Worm (Caenorhabditis elegans) whole organism, young adult: Measurements from ENCODE around the gene C48B4.12.

Experiments
- B0035.1 ChIP-seq: sonication (generic microtip); optimal IDR thresholded peaks from 2 replicates; lab custom pipeline; 2016; ENCODE audit warnings: missing genetic modification characterization, mild to moderate bottlenecking, missing compliant biosample characterization, missing genotype, missing genetic modification reagents
- B0336.3 ChIP-seq: fragments of 200-800 bp; sonication (Bioruptor generic); IDR thresholded peaks from 2 replicates; pipeline ENCODE4 v1.3.6; 2022; ENCODE audit warnings: missing genetic modification characterization, missing compliant biosample characterization
- C06A6.2 ChIP-seq: fragments of 200-800 bp; sonication (Bioruptor generic); conservative IDR thresholded peaks from 2 replicates; pipeline ENCODE4 v1.3.6; 2022; ENCODE audit warnings: missing genetic modification characterization, missing compliant biosample characterization
- D2030.7 ChIP-seq: fragments of 200-800 bp; sonication (Bioruptor generic); IDR thresholded peaks from 2 replicates; pipeline ENCODE4 v1.3.6; 2022; ENCODE audit warnings: missing genetic modification reagents, missing genetic modification characterization, missing compliant biosample characterization
- F33H1.4 ChIP-seq: fragments of 200-800 bp; sonication (Bioruptor generic); IDR thresholded peaks from 2 replicates; pipeline ENCODE4 v1.3.6; 2022; ENCODE audit warnings: missing genetic modification reagents, missing genetic modification characterization, missing compliant biosample characterization
- F49E8.2 ChIP-seq: sonication (generic microtip); optimal IDR thresholded peaks from 3 replicates; lab custom pipeline; 2017; ENCODE audit warnings: missing genetic modification characterization, mild to moderate bottlenecking, missing compliant biosample characterization, antibody characterized with exemption, moderate library complexity; ENCODE audit not compliant: insufficient read depth
- F52B5.7 ChIP-seq: sonication (generic microtip); optimal IDR thresholded peaks from 2 replicates; lab custom pipeline; 2016; ENCODE audit warnings: mild to moderate bottlenecking, missing genetic modification characterization, missing compliant biosample characterization
- Y79H2A.3 ChIP-seq: fragments of 200-800 bp; sonication (Bioruptor generic); conservative IDR thresholded peaks from 2 replicates; pipeline ENCODE4 v1.3.6; 2022; ENCODE audit warnings: missing genetic modification reagents, missing genetic modification characterization, missing compliant biosample characterization
- ZK185.1 ChIP-seq: sonication (generic microtip); optimal IDR thresholded peaks from 2 replicates; lab custom pipeline; 2016; ENCODE audit warnings: mild to moderate bottlenecking, missing genetic modification characterization, missing compliant biosample characterization; ENCODE audit not compliant: poor library complexity, severe bottlenecking
- akir-1 ChIP-seq: fragments of 200-800 bp; sonication (Bioruptor generic); optimal IDR thresholded peaks from 2 replicates; lab custom pipeline; 2018; ENCODE audit warnings: mild to moderate bottlenecking, missing genetic modification characterization, moderate library complexity, missing compliant biosample characterization
- aptf-2 ChIP-seq: fragments of 200-800 bp; sonication (Bioruptor generic); conservative IDR thresholded peaks from 2 replicates; pipeline ENCODE4 v1.3.6; 2022; ENCODE audit warnings: missing genetic modification reagents, missing genetic modification characterization, missing compliant biosample characterization
- athp-1 ChIP-seq: sonication (generic microtip); optimal IDR thresholded peaks from 2 replicates; lab custom pipeline; 2017; ENCODE audit warnings: mild to moderate bottlenecking, missing genetic modification characterization, missing compliant biosample characterization
- attf-6 ChIP-seq: fragments of 200-800 bp; sonication (Bioruptor generic); IDR thresholded peaks from 2 replicates; pipeline ENCODE4 v1.3.6; 2022; ENCODE audit warnings: missing genetic modification reagents, missing genetic modification characterization, missing compliant biosample characterization
- cebp-1 ChIP-seq, 2 experiments: fragments of 200-800 bp in 1 of 2; sonication (Bioruptor generic) in 1 of 2; sonication (generic microtip) in 1 of 2; IDR thresholded peaks in 1 of 2; optimal IDR thresholded peaks in 1 of 2; 2 replicates each; pipeline versions ENCODE4 v1.3.6 to Lab custom; 2017 to 2022; ENCODE audit warnings: missing compliant biosample characterization in 2 of 2, missing genetic modification characterization in 2 of 2, mild to moderate bottlenecking in 1 of 2, missing genetic modification reagents in 1 of 2, moderate library complexity in 1 of 2
- die-1 ChIP-seq: sonication (generic microtip); optimal IDR thresholded peaks from 2 replicates; lab custom pipeline; 2016; ENCODE audit warnings: missing genotype, mild to moderate bottlenecking, missing genetic modification characterization, missing compliant biosample characterization
- dox-1 ChIP-seq: fragments of 200-800 bp; sonication (Bioruptor generic); IDR thresholded peaks from 2 replicates; pipeline ENCODE4 v1.3.6; 2022; ENCODE audit warnings: missing genetic modification reagents, missing genetic modification characterization, missing compliant biosample characterization
- dpff-1 ChIP-seq: sonication (generic microtip); optimal IDR thresholded peaks from 2 replicates; lab custom pipeline; 2017; ENCODE audit warnings: mild to moderate bottlenecking, missing genetic modification characterization, missing compliant biosample characterization
- dpl-1 ChIP-seq: fragments of 150-350 bp; optimal IDR thresholded peaks from 2 replicates; lab custom pipeline; 2014; ENCODE audit warnings: missing biosample characterization, missing genetic modification reagents, missing genetic modification characterization
- efl-1 ChIP-seq: fragments of 150-350 bp; optimal IDR thresholded peaks from 2 replicates; lab custom pipeline; 2014; ENCODE audit warnings: missing biosample characterization, missing genetic modification reagents, missing genetic modification characterization
- egl-44 ChIP-seq: fragments of 200-800 bp; sonication (Bioruptor generic); IDR thresholded peaks from 2 replicates; pipeline ENCODE4 v1.3.6; 2022; ENCODE audit warnings: missing genetic modification reagents, missing genetic modification characterization, missing compliant biosample characterization
- lag-1 ChIP-seq: fragments of 200-800 bp; sonication (Bioruptor generic); IDR thresholded peaks from 2 replicates; pipeline ENCODE4 v1.3.6; 2022; ENCODE audit warnings: missing genetic modification reagents, missing genetic modification characterization, missing compliant biosample characterization
- lin-35 ChIP-seq, 3 experiments: fragments of 150-350 bp in 2 of 3; sonication (generic microtip) in 1 of 3; optimal IDR thresholded peaks; 2 replicates each; lab custom pipeline; 2014 to 2018; ENCODE audit warnings: missing biosample characterization in 3 of 3, missing genetic modification characterization in 3 of 3, missing genetic modification reagents in 3 of 3
- lin-54 ChIP-seq: fragments of 200-800 bp; sonication (Bioruptor generic); optimal IDR thresholded peaks from 2 replicates; lab custom pipeline; 2018; ENCODE audit warnings: mild to moderate bottlenecking, missing genetic modification characterization, missing compliant biosample characterization
- lsl-1 ChIP-seq: fragments of 200-800 bp; sonication (Bioruptor generic); optimal IDR thresholded peaks from 2 replicates; lab custom pipeline; 2018; ENCODE audit warnings: mild to moderate bottlenecking, missing genetic modification characterization, moderate library complexity, missing compliant biosample characterization
- madf-10 ChIP-seq: sonication (generic microtip); optimal IDR thresholded peaks from 2 replicates; lab custom pipeline; 2016; ENCODE audit warnings: mild to moderate bottlenecking, missing genetic modification characterization, missing compliant biosample characterization
- madf-6 ChIP-seq: fragments of 200-800 bp; sonication (Bioruptor generic); IDR thresholded peaks from 2 replicates; pipeline ENCODE4 v1.3.6; 2022; ENCODE audit warnings: missing genetic modification reagents, missing genetic modification characterization, missing compliant biosample characterization
- madf-8 ChIP-seq: fragments of 200-800 bp; sonication (Bioruptor generic); conservative IDR thresholded peaks from 2 replicates; pipeline ENCODE4 v1.3.6; 2022; ENCODE audit warnings: missing genetic modification reagents, missing genetic modification characterization, missing compliant biosample characterization
- mcd-1 ChIP-seq: fragments of 200-800 bp; sonication (Bioruptor generic); IDR thresholded peaks from 2 replicates; pipeline ENCODE4 v1.3.6; 2022; ENCODE audit warnings: missing genetic modification reagents, missing genetic modification characterization, missing compliant biosample characterization
- mes-4 ChIP-seq: sonication (generic microtip); optimal IDR thresholded peaks from 2 replicates; lab custom pipeline; 2016; ENCODE audit warnings: missing genotype, missing genetic modification characterization, missing compliant biosample characterization
- mxl-1 ChIP-seq: sonication (generic microtip); optimal IDR thresholded peaks from 2 replicates; lab custom pipeline; 2016; ENCODE audit warnings: missing genetic modification characterization, missing compliant biosample characterization
- nhr-120 ChIP-seq: fragments of 200-800 bp; sonication (Bioruptor generic); IDR thresholded peaks from 2 replicates; pipeline ENCODE4 v1.3.6; 2022; ENCODE audit warnings: missing genetic modification characterization, missing compliant biosample characterization
- nhr-179 ChIP-seq: sonication (generic microtip); optimal IDR thresholded peaks from 2 replicates; lab custom pipeline; 2016; ENCODE audit warnings: mild to moderate bottlenecking, missing genetic modification characterization, missing compliant biosample characterization
- pbrm-1 ChIP-seq: fragments of 200-800 bp; sonication (Bioruptor generic); IDR thresholded peaks from 2 replicates; pipeline ENCODE4 v1.3.6; 2022; ENCODE audit warnings: missing genetic modification reagents, missing genetic modification characterization, missing compliant biosample characterization
- pha-4 ChIP-seq: fragments of 150-350 bp; sonication (generic microtip); optimal IDR thresholded peaks from 2 replicates; lab custom pipeline; 2014; ENCODE audit warnings: missing biosample characterization, missing genetic modification reagents, missing genetic modification characterization
- sea-2 ChIP-seq: fragments of 200-800 bp; sonication (Bioruptor generic); IDR thresholded peaks from 2 replicates; pipeline ENCODE4 v1.3.6; 2022; ENCODE audit warnings: missing genetic modification characterization, missing compliant biosample characterization
- snpc-1.3 ChIP-seq: sonication (generic microtip); optimal IDR thresholded peaks from 2 replicates; lab custom pipeline; 2017; ENCODE audit warnings: missing genetic modification characterization, mild to moderate bottlenecking, missing compliant biosample characterization, antibody characterized with exemption, moderate library complexity, missing genotype, missing genetic modification reagents; ENCODE audit not compliant: insufficient read depth
- snpc-3.4 ChIP-seq: sonication (generic microtip); optimal IDR thresholded peaks from 2 replicates; lab custom pipeline; 2017; ENCODE audit warnings: missing genetic modification characterization, mild to moderate bottlenecking, missing compliant biosample characterization, antibody characterized with exemption, moderate library complexity, missing genotype, missing genetic modification reagents
- unc-62 ChIP-seq: fragments of 150-350 bp; optimal IDR thresholded peaks from 2 replicates; lab custom pipeline; 2014; ENCODE audit warnings: missing biosample characterization, missing genetic modification reagents, missing genetic modification characterization
- zfh-2 ChIP-seq: fragments of 200-800 bp; sonication (Bioruptor generic); conservative IDR thresholded peaks from 2 replicates; pipeline ENCODE4 v1.3.6; 2022; ENCODE audit warnings: missing genetic modification reagents, missing genetic modification characterization, missing compliant biosample characterization
- ztf-18 ChIP-seq: sonication (generic microtip); optimal IDR thresholded peaks from 2 replicates; lab custom pipeline; 2016; ENCODE audit warnings: missing genotype, mild to moderate bottlenecking, missing genetic modification characterization, missing compliant biosample characterization
- ztf-26 ChIP-seq: sonication (generic microtip); optimal IDR thresholded peaks from 2 replicates; lab custom pipeline; 2017; ENCODE audit warnings: missing genetic modification characterization, missing compliant biosample characterization

The C48B4.12 gene

ce11 chrIII:9608650-9609049, 11.5 kb downstream of the C48B4.12 start, which contains the start of gene clec-161:
Gene clec-161, minus strand, starts transcription at chrIII:9608750.
- TF ChIP-seq die-1 (tag; lab: Kevin White, UChicago), result no peak
- TF ChIP-seq C06A6.2 (GFP tag; lab: Robert Waterston, UW), result no peak
- no peak for TF ChIP-seq mxl-1
- TF ChIP-seq dox-1 (GFP tag; lab: Robert Waterston, UW), result no peak
- TF ChIP-seq athp-1, result no peak
- no peak for TF ChIP-seq Y79H2A.3 (GFP tag; lab: Robert Waterston, UW)
- no peak for TF ChIP-seq cebp-1 (GFP tag; IDR thresholded peaks at IDR 0.05; lab: Robert Waterston, UW)
- TF ChIP-seq cebp-1 (tag; optimal IDR thresholded peaks at IDR 0.05; lab: Kevin White, UChicago), result no peak
- TF ChIP-seq unc-62 (GFP tag; lab: Kevin White, UChicago), result no peak
- TF ChIP-seq dpff-1, result no peak
- no peak for TF ChIP-seq madf-8
- TF ChIP-seq mes-4 (tag; lab: Kevin White, UChicago), result no peak
- TF ChIP-seq F52B5.7 (tag; lab: Kevin White, UChicago), result no peak
- TF ChIP-seq zfh-2 (GFP tag; lab: Robert Waterston, UW), result no peak
- TF ChIP-seq aptf-2 (GFP tag; lab: Robert Waterston, UW), result no peak
- TF ChIP-seq attf-6 (GFP tag; lab: Robert Waterston, UW), result no peak
- no peak for TF ChIP-seq snpc-3.4 (tag; lab: Kevin White, UChicago)
- TF ChIP-seq egl-44, result no peak
- TF ChIP-seq, all 124 proteins: peak for 0

ce11 chrIII:9612097-9612496, 15.0 kb downstream of the C48B4.12 start, which contains the start of gene bbs-4:
Gene bbs-4, minus strand, starts transcription at chrIII:9612197.
- TF ChIP-seq B0035.1 (tag; lab: Kevin White, UChicago) (no peak), ztf-18 (tag; lab: Kevin White, UChicago) (no peak), nhr-179 (tag; lab: Kevin White, UChicago) (no peak), B0336.3 (no peak), ztf-26 (tag; lab: Kevin White, UChicago) (no peak), snpc-3.4 (tag; lab: Kevin White, UChicago) (no peak), snpc-1.3 (no peak), nhr-120 (no peak)

ce11 chrIII:9614211-9614610, 17.1 kb downstream of the C48B4.12 start, which contains the start of the genes pri-1 and F58A4.6:
Gene pri-1, minus strand, starts transcription at chrIII:9614281.
Gene F58A4.6, plus strand, starts transcription at chrIII:9614482.
- TF ChIP-seq dpl-1, result peak; percentile 32
- peak; percentile 83 for TF ChIP-seq mcd-1 (GFP tag; lab: Robert Waterston, UW)
- peak; percentile 56 for TF ChIP-seq lin-54 (GFP tag; lab: Kevin White, UChicago)
- no peak for TF ChIP-seq lin-35 (GFP tag; optimal IDR thresholded peaks at IDR 0.05; lab: Kevin White, UChicago)
- TF ChIP-seq ztf-18 (tag; lab: Kevin White, UChicago), result peak; percentile 6
- no peak for TF ChIP-seq lag-1
- no peak for TF ChIP-seq F49E8.2 (tag; lab: Kevin White, UChicago)
- peak; percentile 73 for TF ChIP-seq efl-1 (GFP tag; lab: Kevin White, UChicago)
- no peak for TF ChIP-seq pbrm-1 (GFP tag; lab: Robert Waterston, UW)
- TF ChIP-seq athp-1, result no peak
- TF ChIP-seq ZK185.1 (tag; lab: Kevin White, UChicago), result no peak
- TF ChIP-seq sea-2 (GFP tag; lab: Robert Waterston, UW), result no peak
- TF ChIP-seq madf-10, result no peak
- peak; percentile 56; the same call in 1 of the 2 replicates for TF ChIP-seq madf-6
- peak; percentile 19; the same call in 1 of the 2 replicates for TF ChIP-seq madf-8
- no peak for TF ChIP-seq akir-1 (GFP tag; lab: Kevin White, UChicago)
- TF ChIP-seq pha-4 (tag; lab: Kevin White, UChicago), result no peak
- TF ChIP-seq D2030.7 (GFP tag; lab: Robert Waterston, UW), result peak; percentile 25; the same call in 1 of the 2 replicates
- peak; percentile 29 for TF ChIP-seq lsl-1 (GFP tag; lab: Kevin White, UChicago)
- peak; percentile 30; the same call in 1 of the 2 replicates for TF ChIP-seq F33H1.4
